Fruit fly (Drosophila melanogaster) S2 (cell line): ENCODE data around the gene eIF3h.

Source experiments
- CG8478 ChIP-seq: fragments of >200 bp; optimal IDR thresholded peaks from 2 replicates; lab custom pipeline; 2018
- CTCF ChIP-seq, 2 experiments: fragments of >200 bp; optimal IDR thresholded peaks; 2 replicates each; lab custom pipeline; 2018

DNA sequence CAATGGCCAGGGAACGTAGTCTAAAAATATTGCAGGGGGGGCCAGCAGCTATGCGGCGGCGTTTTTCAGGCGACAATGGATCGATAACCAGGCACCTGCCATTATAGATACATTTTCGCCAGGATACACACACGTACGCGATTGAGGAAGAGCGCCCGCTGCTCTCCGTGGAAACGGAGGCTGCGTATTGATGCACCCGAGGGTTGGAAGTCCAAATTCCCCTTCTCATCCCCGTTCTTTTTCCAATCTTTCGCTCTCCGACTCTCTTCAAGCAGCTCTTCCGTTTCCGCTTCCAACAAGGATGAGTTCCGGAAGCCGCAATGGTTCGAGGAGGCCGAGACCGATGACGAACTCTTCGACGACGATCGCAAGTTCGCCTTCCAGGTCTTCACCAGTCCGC is 43.9 kb upstream of the eIF3h start:
- no peak for TF ChIP-seq CG8478 (lab: Kevin White, UChicago)
- TF ChIP-seq CTCF (optimal IDR thresholded peaks at IDR 0.05; lab: Kevin White, UChicago): no peak
